Worm (Caenorhabditis elegans) whole organism, L1 larva: Measurements from ENCODE around the gene fbxa-61.

ENCODE experiments used
- C34B4.2 ChIP-seq: sonication (generic microtip); optimal IDR thresholded peaks from 2 replicates; lab custom pipeline; 2017; ENCODE audit warnings: mild to moderate bottlenecking, missing genetic modification characterization, missing compliant biosample characterization
- alr-1 ChIP-seq: fragments of 200-800 bp; sonication (Bioruptor generic); optimal IDR thresholded peaks from 2 replicates; lab custom pipeline; 2018; ENCODE audit warnings: borderline replicate concordance, mild to moderate bottlenecking, missing genetic modification characterization, missing compliant biosample characterization
- ama-1 ChIP-seq: fragments of 150-350 bp; optimal IDR thresholded peaks from 2 replicates; lab custom pipeline; 2014
- ceh-8 ChIP-seq: fragments of 200-800 bp; sonication (Bioruptor generic); optimal IDR thresholded peaks from 2 replicates; lab custom pipeline; 2018; ENCODE audit warnings: mild to moderate bottlenecking, missing genetic modification characterization, moderate library complexity, missing compliant biosample characterization
- ceh-82 ChIP-seq, 3 experiments: fragments of 150-350 bp in 1 of 3; sonication (generic microtip) in 2 of 3; optimal IDR thresholded peaks; 2 replicates each; lab custom pipeline; 2014 to 2017; ENCODE audit warnings: missing biosample characterization in 3 of 3, missing genetic modification characterization in 3 of 3
- ces-1 ChIP-seq: fragments of 150-350 bp; optimal IDR thresholded peaks from 2 replicates; lab custom pipeline; 2014; ENCODE audit warnings: missing biosample characterization, missing genetic modification reagents, missing genetic modification characterization
- dsc-1 ChIP-seq: sonication (generic microtip); optimal IDR thresholded peaks from 2 replicates; lab custom pipeline; 2016; ENCODE audit warnings: mild to moderate bottlenecking, missing genetic modification characterization, missing compliant biosample characterization
- efl-1 ChIP-seq, 4 experiments: fragments of 150-350 bp; optimal IDR thresholded peaks in 3 of 4; peaks in 1 of 4; 1 replicate in 1 of 4; 2 replicates in 3 of 4; lab custom pipeline; 2014; ENCODE audit warnings: missing biosample characterization in 2 of 4, missing genetic modification characterization in 2 of 4, missing genetic modification reagents in 2 of 4
- efl-3 ChIP-seq: fragments of 200-800 bp; sonication (Bioruptor generic); optimal IDR thresholded peaks from 2 replicates; lab custom pipeline; 2018; ENCODE audit warnings: mild to moderate bottlenecking, missing genetic modification characterization, missing compliant biosample characterization
- elt-2 ChIP-seq: sonication (generic microtip); optimal IDR thresholded peaks from 2 replicates; lab custom pipeline; 2016; ENCODE audit warnings: missing genetic modification characterization, mild to moderate bottlenecking, inconsistent platforms, missing compliant biosample characterization, missing genetic modification reagents
- ets-5 ChIP-seq: fragments of 200-800 bp; sonication (Bioruptor generic); IDR thresholded peaks from 2 replicates; pipeline ENCODE4 v1.3.6; 2022; ENCODE audit warnings: missing genetic modification characterization, missing compliant biosample characterization
- fkh-8 ChIP-seq: sonication (generic microtip); optimal IDR thresholded peaks from 2 replicates; lab custom pipeline; 2016; ENCODE audit warnings: mild to moderate bottlenecking, missing genetic modification characterization, missing compliant biosample characterization
- hlh-17 ChIP-seq: fragments of 200-800 bp; sonication (Bioruptor generic); optimal IDR thresholded peaks from 2 replicates; lab custom pipeline; 2018; ENCODE audit warnings: missing genetic modification characterization, mild to moderate bottlenecking, missing compliant biosample characterization, moderate library complexity, borderline replicate concordance
- hlh-4 ChIP-seq: sonication (generic microtip); optimal IDR thresholded peaks from 2 replicates; lab custom pipeline; 2016; ENCODE audit warnings: mild to moderate bottlenecking, missing genetic modification characterization, missing compliant biosample characterization
- irx-1 ChIP-seq: sonication (generic microtip); optimal IDR thresholded peaks from 2 replicates; lab custom pipeline; 2016; ENCODE audit warnings: missing genetic modification characterization, missing compliant biosample characterization
- isw-1 ChIP-seq: fragments of 200-800 bp; sonication (Bioruptor generic); IDR thresholded peaks from 2 replicates; pipeline ENCODE4 v1.3.6; 2022; ENCODE audit warnings: missing genetic modification characterization, missing compliant biosample characterization
- lin-13 ChIP-seq: fragments of 150-350 bp; optimal IDR thresholded peaks from 2 replicates; lab custom pipeline; 2014; ENCODE audit warnings: missing biosample characterization, missing genetic modification reagents, missing genetic modification characterization
- lin-14 ChIP-seq: fragments of 200-800 bp; sonication (Bioruptor generic); optimal IDR thresholded peaks from 2 replicates; lab custom pipeline; 2018; ENCODE audit warnings: mild to moderate bottlenecking, missing genetic modification characterization, moderate library complexity, missing compliant biosample characterization
- lin-15B ChIP-seq: fragments of 150-350 bp; sonication (generic microtip); optimal IDR thresholded peaks from 3 replicates; lab custom pipeline; 2014; ENCODE audit warnings: missing biosample characterization, missing genetic modification characterization
- lin-35 ChIP-seq, 2 experiments: fragments of 150-350 bp; optimal IDR thresholded peaks; 2 replicates each; lab custom pipeline; 2014; ENCODE audit warnings: missing biosample characterization in 2 of 2, missing genetic modification characterization in 2 of 2, missing genetic modification reagents in 2 of 2
- mab-9 ChIP-seq: fragments of 200-800 bp; sonication (Bioruptor generic); IDR thresholded peaks from 2 replicates; pipeline ENCODE4 v1.3.6; 2022; ENCODE audit warnings: missing genetic modification reagents, missing genetic modification characterization, missing compliant biosample characterization
- mdl-1 ChIP-seq, 2 experiments: fragments of 150-350 bp; optimal IDR thresholded peaks; 2 replicates each; lab custom pipeline; 2014 to 2017; ENCODE audit warnings: missing biosample characterization in 2 of 2, missing genetic modification characterization in 2 of 2, inconsistent platforms in 1 of 2
- mef-2 ChIP-seq: fragments of 150-350 bp; optimal IDR thresholded peaks from 2 replicates; lab custom pipeline; 2014; ENCODE audit warnings: missing biosample characterization, missing genetic modification characterization
- mep-1 ChIP-seq: fragments of 150-350 bp; optimal IDR thresholded peaks from 2 replicates; lab custom pipeline; 2014; ENCODE audit warnings: missing biosample characterization, missing genetic modification characterization
- nhr-11 ChIP-seq: fragments of 150-350 bp; optimal IDR thresholded peaks from 2 replicates; lab custom pipeline; 2014; ENCODE audit warnings: missing biosample characterization, missing genetic modification characterization
- nhr-28 ChIP-seq: fragments of 150-350 bp; optimal IDR thresholded peaks from 2 replicates; lab custom pipeline; 2014; ENCODE audit warnings: missing biosample characterization, missing genetic modification characterization
- nhr-47 ChIP-seq: sonication (generic microtip); optimal IDR thresholded peaks from 2 replicates; lab custom pipeline; 2016; ENCODE audit warnings: mild to moderate bottlenecking, missing genetic modification characterization, moderate library complexity, missing compliant biosample characterization
- nhr-71 ChIP-seq: sonication (generic microtip); optimal IDR thresholded peaks from 2 replicates; lab custom pipeline; 2016; ENCODE audit warnings: mild to moderate bottlenecking, missing genetic modification characterization, moderate library complexity, missing compliant biosample characterization
- nhr-77 ChIP-seq: fragments of 150-350 bp; optimal IDR thresholded peaks from 2 replicates; lab custom pipeline; 2014; ENCODE audit warnings: missing biosample characterization, missing genetic modification characterization
- nhr-90 ChIP-seq: sonication (generic microtip); optimal IDR thresholded peaks from 2 replicates; lab custom pipeline; 2016; ENCODE audit warnings: mild to moderate bottlenecking, missing genetic modification characterization, missing compliant biosample characterization; ENCODE audit not compliant: poor library complexity
- pax-3 ChIP-seq: fragments of 200-800 bp; sonication (Bioruptor generic); optimal IDR thresholded peaks from 2 replicates; lab custom pipeline; 2018; ENCODE audit warnings: mild to moderate bottlenecking, missing genetic modification characterization, moderate library complexity, missing compliant biosample characterization
- snpc-4 ChIP-seq: fragments of 150-350 bp; optimal IDR thresholded peaks from 2 replicates; lab custom pipeline; 2014; ENCODE audit warnings: missing biosample characterization, missing genetic modification characterization
- snu-23 ChIP-seq: sonication (generic microtip); optimal IDR thresholded peaks from 2 replicates; lab custom pipeline; 2016; ENCODE audit warnings: missing genetic modification characterization, missing compliant biosample characterization
- sptf-1 ChIP-seq: fragments of 150-350 bp; optimal IDR thresholded peaks from 2 replicates; lab custom pipeline; 2014; ENCODE audit warnings: missing biosample characterization, missing genetic modification characterization
- sup-37 ChIP-seq: fragments of 200-800 bp; sonication (Bioruptor generic); optimal IDR thresholded peaks from 2 replicates; lab custom pipeline; 2018; ENCODE audit warnings: mild to moderate bottlenecking, missing genetic modification characterization, missing compliant biosample characterization
- tbx-2 ChIP-seq: sonication (generic microtip); optimal IDR thresholded peaks from 2 replicates; lab custom pipeline; 2016; ENCODE audit warnings: missing genetic modification characterization, missing compliant biosample characterization
- unc-130 ChIP-seq: fragments of 150-350 bp; optimal IDR thresholded peaks from 2 replicates; lab custom pipeline; 2017; ENCODE audit warnings: missing biosample characterization, missing genetic modification characterization, inconsistent platforms
- unc-30 ChIP-seq: sonication (generic microtip); optimal IDR thresholded peaks from 2 replicates; lab custom pipeline; 2017; ENCODE audit warnings: missing biosample characterization, missing genetic modification characterization
- unc-86 ChIP-seq: sonication (generic microtip); optimal IDR thresholded peaks from 2 replicates; lab custom pipeline; 2016; ENCODE audit warnings: missing genetic modification characterization, missing compliant biosample characterization
- vab-15 ChIP-seq: sonication (generic microtip); optimal IDR thresholded peaks from 2 replicates; lab custom pipeline; 2017; ENCODE audit warnings: missing genotype, mild to moderate bottlenecking, missing genetic modification characterization, missing compliant biosample characterization

Gene fbxa-61

DNA sequence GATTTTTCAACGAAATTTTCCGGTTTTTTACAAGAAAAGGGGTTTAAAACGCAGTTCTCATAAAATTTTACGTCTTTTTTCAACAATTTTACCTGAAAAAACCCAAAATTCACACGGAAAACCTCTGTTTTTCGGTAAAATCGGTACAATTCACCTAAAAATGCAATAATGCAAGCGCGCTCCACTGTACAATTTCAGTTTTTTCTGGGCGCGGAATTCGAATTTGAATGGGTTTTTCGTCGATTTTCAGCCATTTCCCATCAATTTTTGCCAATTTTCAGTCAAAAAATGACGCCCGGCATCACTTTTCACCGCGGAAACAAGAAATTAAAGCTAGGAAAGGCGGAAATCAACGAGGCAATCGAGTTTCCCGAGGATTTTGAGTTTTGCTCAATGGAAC lies 31.0 kb upstream of the fbxa-61 start, which contains the start of gene orc-3 (continued):
- no peak for TF ChIP-seq mdl-1 (tag; optimal IDR thresholded peaks at IDR 0.05; lab: Kevin White, UChicago)
- peak; percentile 38 for TF ChIP-seq snu-23
- TF ChIP-seq nhr-28 (tag; lab: Kevin White, UChicago) = no peak
- peak; percentile 30 for TF ChIP-seq lin-15B (tag; lab: Kevin White, UChicago)
- TF ChIP-seq mab-9 = no peak
- TF ChIP-seq nhr-90 = no peak
- TF ChIP-seq dsc-1 (tag; lab: Kevin White, UChicago) = no peak

DNA sequence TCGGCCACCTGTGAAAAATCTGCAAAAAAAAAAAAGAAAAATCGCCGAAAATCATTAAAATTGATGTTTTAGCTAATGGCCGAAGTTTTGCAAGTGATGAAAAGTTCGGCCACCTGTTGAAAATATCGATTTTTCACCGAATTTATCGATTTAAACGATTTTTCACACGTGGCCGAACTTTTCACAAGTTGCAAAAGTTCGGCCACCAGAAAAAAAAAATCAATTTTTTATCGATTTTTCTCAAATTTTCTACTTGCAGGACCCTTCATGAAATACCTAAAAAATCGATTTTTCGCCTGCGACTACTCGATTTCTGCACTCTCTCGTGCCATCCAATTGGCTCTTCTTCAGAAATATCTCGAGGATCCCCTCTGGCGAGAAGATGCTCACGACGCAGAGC lies 28.2 kb upstream of the fbxa-61 start:
- no peak for TF ChIP-seq mep-1 (tag; lab: Kevin White, UChicago)
- no peak for TF ChIP-seq mef-2 (tag; lab: Kevin White, UChicago)

DNA sequence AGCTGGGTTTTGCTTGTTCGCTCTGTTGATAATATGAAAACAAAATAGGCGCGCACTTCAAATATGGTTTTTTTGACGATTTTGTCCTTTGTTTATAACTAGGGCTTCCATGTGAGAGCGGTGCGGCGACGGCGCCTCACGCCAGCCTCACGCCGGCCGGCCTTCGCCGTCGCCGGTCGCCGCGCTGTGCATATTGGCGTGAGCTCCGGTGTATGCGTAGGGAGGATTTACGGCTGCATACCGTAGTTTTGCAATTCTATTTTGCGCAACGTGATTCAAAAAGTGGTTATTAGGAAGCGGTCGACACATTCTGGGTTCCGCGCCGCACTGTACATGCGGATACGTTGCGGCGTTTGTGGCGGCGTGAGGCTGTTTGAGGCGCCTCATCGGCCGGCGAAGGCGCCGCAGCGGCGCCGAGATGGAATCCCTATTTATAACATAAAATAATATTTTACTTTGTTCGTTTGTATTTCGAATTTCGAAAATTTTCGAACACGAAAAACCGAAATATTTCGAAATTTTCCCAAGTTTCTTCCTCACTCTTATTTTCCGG lies 24.7 kb upstream of the fbxa-61 start:
- no peak for TF ChIP-seq elt-2
- TF ChIP-seq efl-3 (GFP tag; lab: Kevin White, UChicago) = no peak
- TF ChIP-seq unc-86 (tag; lab: Kevin White, UChicago) = no peak
- no peak for TF ChIP-seq tbx-2
- no peak for TF ChIP-seq nhr-47 (tag; lab: Kevin White, UChicago)
- no peak for TF ChIP-seq vab-15 (tag; lab: Kevin White, UChicago)
- no peak for TF ChIP-seq fkh-8 (tag; lab: Kevin White, UChicago)

DNA sequence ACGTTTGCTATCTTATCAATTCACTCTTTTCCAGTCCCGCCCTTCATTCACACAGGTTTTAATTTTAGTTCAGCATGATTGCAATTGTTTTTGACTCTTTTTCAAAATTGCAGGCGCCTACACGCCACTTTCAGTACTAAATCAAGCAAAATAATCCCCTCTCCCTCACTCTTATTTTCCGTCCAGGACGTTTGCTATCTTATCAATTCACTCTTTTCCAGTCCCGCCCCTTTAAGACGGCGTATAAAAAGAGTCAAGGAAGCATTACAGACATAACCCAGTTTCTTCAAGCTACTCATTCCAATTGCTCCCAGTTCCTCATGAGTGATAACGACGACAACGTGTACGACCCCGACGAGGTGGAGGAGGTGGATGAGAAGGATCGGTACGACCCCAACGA lies 24.2 kb upstream of the fbxa-61 start, which contains the start of gene Y119D3B.21:
Gene Y119D3B.21, plus strand, starts transcription at position 321 of the 400 bp plus-strand sequence.
- TF ChIP-seq unc-30 (tag; lab: Kevin White, UChicago) (no peak), ces-1 (GFP tag; lab: Kevin White, UChicago) (no peak), dsc-1 (tag; lab: Kevin White, UChicago) (no peak), sup-37 (GFP tag; lab: Kevin White, UChicago) (no peak), nhr-90 (no peak), ets-5 (no peak), sptf-1 (tag; lab: Kevin White, UChicago) (no peak), tbx-2 (no peak), pax-3 (no peak), lin-14 (GFP tag; lab: Kevin White, UChicago) (no peak), ceh-8 (GFP tag; lab: Kevin White, UChicago) (no peak), hlh-4 (tag; lab: Kevin White, UChicago) (no peak), unc-130 (no peak), hlh-17 (no peak), C34B4.2 (no peak), mep-1 (tag; lab: Kevin White, UChicago) (no peak), ceh-82 (tag; optimal IDR thresholded peaks at IDR 0.05; lab: Kevin White, UChicago) (no peak), elt-2 (peak; percentile 87), nhr-47 (tag; lab: Kevin White, UChicago) (no peak), nhr-71 (tag; lab: Kevin White, UChicago) (no peak), snpc-4 (tag; lab: Kevin White, UChicago) (no peak), alr-1 (tag; lab: Kevin White, UChicago) (no peak), irx-1 (tag; lab: Kevin White, UChicago) (no peak), ama-1 (peak; percentile 31), nhr-11 (tag; lab: Kevin White, UChicago) (no peak), isw-1 (GFP tag; lab: Robert Waterston, UW) (no peak), fkh-8 (tag; lab: Kevin White, UChicago) (no peak), efl-1 (optimal IDR thresholded peaks at IDR 0.05; lab: Kevin White, UChicago) (no peak), efl-1 (GFP tag; optimal IDR thresholded peaks at IDR 0.05 in 1 of 2; lab: Kevin White, UChicago) (peak in 1 of 2 experiments; percentile 74), nhr-77 (tag; lab: Kevin White, UChicago) (no peak), lin-13 (GFP tag; lab: Kevin White, UChicago) (no peak), lin-35 (GFP tag; optimal IDR thresholded peaks at IDR 0.05; lab: Kevin White, UChicago) (peak in 1 of 2 experiments; percentile 31)
